Comparison of ENCODE assay signal across 1 worm cellular context in the genomic region with DNA sequence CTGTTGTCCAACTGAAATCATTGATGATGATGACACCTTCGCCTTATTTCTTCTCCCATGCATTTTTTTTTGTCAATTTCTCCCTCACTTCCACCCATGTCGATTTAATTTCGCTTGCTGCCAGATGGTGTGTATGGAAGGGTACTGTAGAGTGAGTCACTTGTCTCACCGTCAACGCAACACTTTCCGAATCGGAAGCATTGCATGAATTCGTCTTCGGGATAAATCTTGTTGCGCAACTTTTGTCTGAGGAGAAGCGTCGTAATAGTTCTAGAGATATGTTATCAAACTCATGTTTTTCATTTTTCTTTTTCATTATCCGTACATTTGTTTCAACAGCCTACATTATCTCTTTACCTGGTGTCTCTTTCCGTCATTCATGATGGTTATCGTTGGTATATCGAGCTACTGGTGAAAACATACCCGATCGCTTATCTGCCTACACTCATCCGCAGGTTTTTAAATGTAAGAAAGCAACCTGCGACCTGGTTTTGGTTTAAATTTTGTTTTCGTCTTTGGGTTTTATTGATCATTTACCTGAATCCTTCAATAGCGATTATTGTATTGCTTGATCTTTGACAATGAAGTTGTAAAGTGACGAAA.
TF ChIP-seq lines count a peak whose summit lies in the region.

No protein-coding gene starts in this region.

TF ChIP-seq in whole organism, L1 larva, 84 proteins besides CTCF, POLR2A, EP300 and RAD21 (continued from another document):
- TF ChIP-seq Y116A8C.19 (tag; optimal IDR thresholded peaks at IDR 0.05; lab: Kevin White, UChicago; ENCODE audit: borderline replicate concordance) (no peak), efl-1 (optimal IDR thresholded peaks at IDR 0.05; lab: Kevin White, UChicago) (no peak), efl-1 (GFP tag; optimal IDR thresholded peaks at IDR 0.05 in 1 of 2; lab: Kevin White, UChicago) (peak in 1 of 2 experiments; percentile 59), fkh-4 (tag; optimal IDR thresholded peaks at IDR 0.05; lab: Kevin White, UChicago; ENCODE audit: borderline replicate concordance) (no peak), lin-39 (tag; optimal IDR thresholded peaks at IDR 0.05; lab: Kevin White, UChicago) (no peak), egl-13 (tag; optimal IDR thresholded peaks at IDR 0.05; lab: Kevin White, UChicago) (no peak), hlh-4 (tag; optimal IDR thresholded peaks at IDR 0.05; lab: Kevin White, UChicago) (no peak), mdl-1 (tag; optimal IDR thresholded peaks at IDR 0.05; lab: Kevin White, UChicago) (no peak)
